Fruit fly (Drosophila melanogaster): ENCODE measurements around the gene CG15478.

The CG15478 gene

dm6 chrX:7691947-7692739 lies 25.6 kb downstream of the CG15478 start (continued):
- peak; percentile 25; the same call in 1 of the 2 replicates for TF ChIP-seq E2f2 (GFP tag; IDR thresholded peaks at IDR 0.05)
- peak; percentile 55 for TF ChIP-seq CG10462 (GFP tag; optimal IDR thresholded peaks at IDR 0.05)
- TF ChIP-seq Dbx (GFP tag; IDR thresholded peaks at IDR 0.05) = no peak; the same call in 2 of the 3 replicates
- TF ChIP-seq odd (GFP tag; optimal IDR thresholded peaks at IDR 0.05) = peak; percentile 64
- TF ChIP-seq run (tag; optimal IDR thresholded peaks at IDR 0.05) = no peak
- TF ChIP-seq usp (GFP tag; optimal IDR thresholded peaks at IDR 0.05) = no peak
- TF ChIP-seq CG3281 (GFP tag; optimal IDR thresholded peaks at IDR 0.05) = peak; percentile 87
- peak; percentile 4 for TF ChIP-seq pfk (GFP tag; optimal IDR thresholded peaks at IDR 0.05)
- peak; percentile 70 for TF ChIP-seq CG12155 (GFP tag; optimal IDR thresholded peaks at IDR 0.05)
- TF ChIP-seq CG9797 (GFP tag; optimal IDR thresholded peaks at IDR 0.05) = no peak
- no peak for TF ChIP-seq Sry-β (GFP tag; optimal IDR thresholded peaks at IDR 0.05)
- TF ChIP-seq CG11247 (GFP tag; IDR thresholded peaks at IDR 0.05) = peak; percentile 15; the same call in 1 of the 2 replicates
- TF ChIP-seq ro (GFP tag; IDR thresholded peaks at IDR 0.05) = no peak
- peak; percentile 22; the same call in 1 of the 3 replicates for TF ChIP-seq CG11560 (tag; IDR thresholded peaks at IDR 0.05)
- TF ChIP-seq gsb-n (tag; optimal IDR thresholded peaks at IDR 0.05) = peak; percentile 44
- peak; percentile 46 for TF ChIP-seq CG13894 (tag; optimal IDR thresholded peaks at IDR 0.05)
- peak; percentile 60 for TF ChIP-seq CG10979 (tag; optimal IDR thresholded peaks at IDR 0.05)
- peak; percentile 31 for TF ChIP-seq Hmx (GFP tag; optimal IDR thresholded peaks at IDR 0.05)
- no peak for TF ChIP-seq grn (GFP tag; optimal IDR thresholded peaks at IDR 0.05)
- TF ChIP-seq CG2678 (tag; optimal IDR thresholded peaks at IDR 0.05) = peak; percentile 87
- no peak for TF ChIP-seq bigmax (GFP tag; optimal IDR thresholded peaks at IDR 0.05)
- peak; percentile 80; the same call in 1 of the 4 replicates for TF ChIP-seq chinmo (GFP tag; IDR thresholded peaks at IDR 0.05; ENCODE audit: partially characterized antibody)
- TF ChIP-seq chif (GFP tag; optimal IDR thresholded peaks at IDR 0.05) = peak; percentile 60
- peak; percentile 63 for TF ChIP-seq emc (GFP tag; optimal IDR thresholded peaks at IDR 0.05)
- no peak for TF ChIP-seq CG12299 (tag; optimal IDR thresholded peaks at IDR 0.05)
- TF ChIP-seq dpn (GFP tag; optimal IDR thresholded peaks at IDR 0.05) = peak; percentile 58 to 69
- TF ChIP-seq ewg (GFP tag; optimal IDR thresholded peaks at IDR 0.05) = peak; percentile 31
- no peak for TF ChIP-seq hkb (optimal IDR thresholded peaks at IDR 0.05)
- TF ChIP-seq hkb (GFP tag; IDR thresholded peaks at IDR 0.05) = peak; percentile 59
- TF ChIP-seq vvl (GFP tag; IDR thresholded peaks at IDR 0.05) = peak; percentile 73
- TF ChIP-seq btn (GFP tag; optimal IDR thresholded peaks at IDR 0.05) = no peak
- TF ChIP-seq ase (GFP tag; IDR thresholded peaks at IDR 0.05) = peak; percentile 47; the same call in 1 of the 3 replicates
- peak; percentile 71 for TF ChIP-seq bcd (GFP tag; optimal IDR thresholded peaks at IDR 0.05)
- TF ChIP-seq CG15011 (GFP tag; optimal IDR thresholded peaks at IDR 0.05) = peak; percentile 32
- peak; percentile 33 for TF ChIP-seq da (GFP tag; optimal IDR thresholded peaks at IDR 0.05)
- TF ChIP-seq CG9437 (GFP tag; optimal IDR thresholded peaks at IDR 0.05) = peak; percentile 66
- peak; percentile 79 for TF ChIP-seq pho (GFP tag; optimal IDR thresholded peaks at IDR 0.05)
- TF ChIP-seq HmgZ (tag; optimal IDR thresholded peaks at IDR 0.05) = peak; percentile 28
- no peak for TF ChIP-seq CG3163 (GFP tag; optimal IDR thresholded peaks at IDR 0.05)
- TF ChIP-seq CG3838 (GFP tag; optimal IDR thresholded peaks at IDR 0.05) = peak; percentile 46
- peak; percentile 34 for TF ChIP-seq Spps (tag; optimal IDR thresholded peaks at IDR 0.05)
- TF ChIP-seq Bgb (GFP tag; IDR thresholded peaks at IDR 0.05; ENCODE audit: partially characterized antibody) = no peak
- TF ChIP-seq MBD-R2 (GFP tag; IDR thresholded peaks at IDR 0.05) = peak; percentile 12; the same call in 1 of the 2 replicates
- peak; percentile 92 for TF ChIP-seq dmrt99B (tag; optimal IDR thresholded peaks at IDR 0.05)
- TF ChIP-seq Dref (GFP tag; IDR thresholded peaks at IDR 0.05) = no peak
- peak; percentile 41; the same call in 1 of the 2 replicates for TF ChIP-seq CG8765 (GFP tag; IDR thresholded peaks at IDR 0.05)
- TF ChIP-seq CG11723 (GFP tag; optimal IDR thresholded peaks at IDR 0.05) = peak; percentile 50
- peak; percentile 52 for TF ChIP-seq CG15514 (GFP tag; optimal IDR thresholded peaks at IDR 0.05)
- TF ChIP-seq CG7987 (GFP tag; optimal IDR thresholded peaks at IDR 0.05) = no peak

Data from whole organism, embryonic.